Fruit fly (Drosophila melanogaster) whole organism, embryonic: ENCODE results near the gene Arfip.

Experiments used
- Awh ChIP-seq: fragments of 200-800 bp; sonication (Bioruptor generic); IDR thresholded peaks from 2 replicates; pipeline ENCODE4, ENCODE4 v1.3.6; 2022; ENCODE audit warnings: missing biosample characterization, missing genetic modification characterization
- B-H1 ChIP-seq: fragments of 200-800 bp; sonication (Bioruptor generic); IDR thresholded peaks from 3 replicates; pipeline ENCODE4 v1.3.6; 2022; ENCODE audit warnings: missing biosample characterization, missing genetic modification characterization
- CG11247 ChIP-seq: fragments of 200-800 bp; sonication (Bioruptor generic); IDR thresholded peaks from 2 replicates; pipeline ENCODE4 v1.3.6; 2022; ENCODE audit warnings: missing biosample characterization, missing genetic modification characterization
- CG11456 ChIP-seq: fragments of 200-800 bp; sonication (Bioruptor generic); IDR thresholded peaks from 3 replicates; pipeline ENCODE4 v1.3.6; 2022; ENCODE audit warnings: missing biosample characterization, missing genetic modification characterization
- CG11560 ChIP-seq: fragments of 200-800 bp; sonication (Bioruptor generic); IDR thresholded peaks from 3 replicates; pipeline ENCODE4 v1.3.6; 2022; ENCODE audit warnings: missing biosample characterization, missing genetic modification characterization
- CG12071 ChIP-seq: fragments of 200-800 bp; sonication (Bioruptor generic); optimal IDR thresholded peaks from 3 replicates; lab custom pipeline; 2018; ENCODE audit warnings: missing biosample characterization, mild to moderate bottlenecking, missing genetic modification characterization
- CG12155 ChIP-seq: fragments of 200-800 bp; sonication (Bioruptor generic); optimal IDR thresholded peaks from 3 replicates; lab custom pipeline; 2016; ENCODE audit warnings: missing biosample characterization, missing genetic modification characterization
- CG12299 ChIP-seq: fragments of 200-800 bp; sonication (Bioruptor generic); optimal IDR thresholded peaks from 2 replicates; lab custom pipeline; 2018; ENCODE audit warnings: missing biosample characterization, mild to moderate bottlenecking, missing genetic modification characterization
- CG15269 ChIP-seq: fragments of 200-800 bp; sonication (Bioruptor generic); optimal IDR thresholded peaks from 2 replicates; lab custom pipeline; 2018; ENCODE audit warnings: missing biosample characterization, mild to moderate bottlenecking, missing genetic modification characterization, moderate library complexity
- CG16813 ChIP-seq: fragments of 200-800 bp; sonication (Bioruptor generic); IDR thresholded peaks from 3 replicates; pipeline ENCODE4 v1.3.6; 2022; ENCODE audit warnings: missing biosample characterization, missing genetic modification characterization; ENCODE audit not compliant: partially characterized antibody
- CG17186 ChIP-seq: fragments of 200-800 bp; sonication (Bioruptor generic); optimal IDR thresholded peaks from 3 replicates; lab custom pipeline; 2017; ENCODE audit warnings: missing biosample characterization, missing genetic modification reagents, missing genetic modification characterization
- CG17361 ChIP-seq: fragments of 200-800 bp; sonication (Bioruptor generic); IDR thresholded peaks from 3 replicates; pipeline ENCODE4 v1.3.6; 2022; ENCODE audit warnings: missing biosample characterization, missing genetic modification characterization
- CG18764 ChIP-seq: fragments of 200-800 bp; sonication (Bioruptor generic); optimal IDR thresholded peaks from 3 replicates; lab custom pipeline; 2016; ENCODE audit warnings: missing biosample characterization, missing genetic modification characterization
- CG2199 ChIP-seq: fragments of 200-800 bp; sonication (Bioruptor generic); IDR thresholded peaks from 3 replicates; pipeline ENCODE4 v1.3.6; 2022; ENCODE audit warnings: missing biosample characterization, missing genetic modification characterization
- CG34422 ChIP-seq: fragments of 200-800 bp; sonication (Bioruptor generic); IDR thresholded peaks from 3 replicates; pipeline ENCODE4 v1.3.6; 2022; ENCODE audit warnings: missing biosample characterization, missing genetic modification characterization
- CG6254 ChIP-seq: fragments of 200-800 bp; sonication (Bioruptor generic); optimal IDR thresholded peaks from 3 replicates; lab custom pipeline; 2017; ENCODE audit warnings: mild to moderate bottlenecking, missing biosample characterization, missing genetic modification reagents, missing genetic modification characterization
- CG7271 ChIP-seq: fragments of 200-800 bp; sonication (Bioruptor generic); optimal IDR thresholded peaks from 2 replicates; lab custom pipeline; 2018; ENCODE audit warnings: missing biosample characterization, mild to moderate bottlenecking, missing genetic modification characterization, moderate library complexity
- CG7372 ChIP-seq: fragments of 200-800 bp; sonication (Bioruptor generic); IDR thresholded peaks from 2 replicates; pipeline ENCODE4 v1.3.6; 2022; ENCODE audit warnings: missing biosample characterization, missing genetic modification characterization
- CG9437 ChIP-seq: fragments of 200-800 bp; sonication (Bioruptor generic); optimal IDR thresholded peaks from 2 replicates; lab custom pipeline; 2018; ENCODE audit warnings: missing biosample characterization, mild to moderate bottlenecking, missing genetic modification characterization
- CG9932 ChIP-seq: fragments of 200-800 bp; sonication (Bioruptor generic); IDR thresholded peaks from 2 replicates; pipeline ENCODE4 v1.3.6; 2022; ENCODE audit warnings: missing biosample characterization, missing genetic modification characterization
- Chrac-16 ChIP-seq: fragments of 200-800 bp; sonication (Bioruptor generic); optimal IDR thresholded peaks from 3 replicates; lab custom pipeline; 2016; ENCODE audit warnings: missing biosample characterization, missing genetic modification characterization
- CkIIα-i1 ChIP-seq: fragments of 200-800 bp; sonication (Bioruptor generic); IDR thresholded peaks from 2 replicates; pipeline ENCODE4 v1.3.6; 2022; ENCODE audit warnings: missing biosample characterization, missing genetic modification characterization
- D19B ChIP-seq: fragments of 200-800 bp; sonication (Bioruptor generic); optimal IDR thresholded peaks from 2 replicates; lab custom pipeline; 2017; ENCODE audit warnings: missing biosample characterization, mild to moderate bottlenecking, missing genetic modification characterization
- Doc2 ChIP-seq: fragments of 200-800 bp; sonication (Bioruptor generic); IDR thresholded peaks from 2 replicates; pipeline ENCODE4 v1.3.6; 2022; ENCODE audit warnings: missing biosample characterization, missing genetic modification characterization
- Drgx ChIP-seq: fragments of 200-800 bp; sonication (Bioruptor generic); IDR thresholded peaks from 2 replicates; pipeline ENCODE4 v1.3.6; 2022; ENCODE audit warnings: missing biosample characterization, missing genetic modification characterization
- HmgZ ChIP-seq: fragments of 200-800 bp; sonication (Bioruptor generic); optimal IDR thresholded peaks from 2 replicates; lab custom pipeline; 2018; ENCODE audit warnings: missing biosample characterization, mild to moderate bottlenecking, missing genetic modification characterization
- Hr78 ChIP-seq, 2 experiments: fragments of 200-800 bp in 1 of 2; fragments of >200 bp in 1 of 2; sonication (Bioruptor generic) in 1 of 2; optimal IDR thresholded peaks; 2 replicates each; lab custom pipeline; 2017 to 2019; ENCODE audit warnings: missing biosample characterization in 2 of 2, missing genetic modification characterization in 2 of 2, mild to moderate bottlenecking in 1 of 2, moderate library complexity in 1 of 2
- Med ChIP-seq: fragments of 200-800 bp; sonication (Bioruptor generic); peaks from one replicate; lab custom pipeline; 2016; ENCODE audit warnings: missing biosample characterization, missing genetic modification characterization, mild to moderate bottlenecking, inconsistent platforms, moderate library complexity
- Pdp1 ChIP-seq, 2 experiments: fragments of 200-800 bp; sonication (Bioruptor generic); optimal IDR thresholded peaks; 3 replicates each; lab custom pipeline; 2016; ENCODE audit warnings: missing biosample characterization in 2 of 2, missing genetic modification characterization in 2 of 2, mild to moderate bottlenecking in 1 of 2, moderate library complexity in 1 of 2
- Usf ChIP-seq: fragments of 200-800 bp; sonication (Bioruptor generic); optimal IDR thresholded peaks from 2 replicates; lab custom pipeline; 2017; ENCODE audit warnings: missing genotype, missing biosample characterization, missing genetic modification characterization
- bab2 ChIP-seq: fragments of 200-800 bp; sonication (Bioruptor generic); optimal IDR thresholded peaks from 2 replicates; lab custom pipeline; 2016; ENCODE audit warnings: missing biosample characterization, missing genetic modification characterization
- bsh ChIP-seq, 2 experiments: fragments of 200-800 bp; sonication (Bioruptor generic); optimal IDR thresholded peaks; 2 replicates each; lab custom pipeline; 2017 to 2018; ENCODE audit warnings: mild to moderate bottlenecking in 2 of 2, missing biosample characterization in 2 of 2, missing genetic modification characterization in 2 of 2, moderate library complexity in 1 of 2
- fd102C ChIP-seq: fragments of 200-800 bp; sonication (Bioruptor generic); optimal IDR thresholded peaks from 2 replicates; lab custom pipeline; 2018; ENCODE audit warnings: missing biosample characterization, mild to moderate bottlenecking, missing genetic modification characterization, moderate library complexity
- ftz-f1 ChIP-seq: fragments of 200-800 bp; sonication (Bioruptor generic); optimal IDR thresholded peaks from 2 replicates; lab custom pipeline; 2016; ENCODE audit warnings: missing biosample characterization, missing genetic modification characterization
- inv ChIP-seq: fragments of 200-800 bp; sonication (Bioruptor generic); IDR thresholded peaks from 2 replicates; pipeline ENCODE4 v1.3.6; 2022; ENCODE audit warnings: missing biosample characterization, missing genetic modification characterization; ENCODE audit not compliant: partially characterized antibody
- lmd ChIP-seq: fragments of 200-800 bp; sonication (Bioruptor generic); IDR thresholded peaks from 2 replicates; pipeline ENCODE4 v1.3.6; 2022; ENCODE audit warnings: missing biosample characterization, missing genetic modification characterization
- maf-S ChIP-seq: fragments of 200-800 bp; sonication (Bioruptor generic); optimal IDR thresholded peaks from 2 replicates; lab custom pipeline; 2016; ENCODE audit warnings: missing biosample characterization, missing genetic modification characterization
- mirr ChIP-seq: fragments of 200-800 bp; sonication (Bioruptor generic); optimal IDR thresholded peaks from 3 replicates; lab custom pipeline; 2018; ENCODE audit warnings: missing biosample characterization, mild to moderate bottlenecking, missing genetic modification characterization
- mld ChIP-seq: fragments of 200-800 bp; sonication (Bioruptor generic); IDR thresholded peaks from 3 replicates; pipeline ENCODE4 v1.3.6; 2022; ENCODE audit warnings: missing biosample characterization, missing genetic modification characterization; ENCODE audit not compliant: partially characterized antibody
- nom ChIP-seq: fragments of 200-800 bp; sonication (Bioruptor generic); optimal IDR thresholded peaks from 2 replicates; lab custom pipeline; 2017; ENCODE audit warnings: missing biosample characterization, missing genetic modification characterization, mild to moderate bottlenecking, moderate library complexity, missing genetic modification reagents
- phol ChIP-seq: fragments of 200-800 bp; sonication (Bioruptor generic); optimal IDR thresholded peaks from 3 replicates; lab custom pipeline; 2018; ENCODE audit warnings: missing biosample characterization, mild to moderate bottlenecking, missing genetic modification characterization, moderate library complexity
- psq ChIP-seq: fragments of 200-800 bp; sonication (Bioruptor generic); optimal IDR thresholded peaks from 2 replicates; lab custom pipeline; 2017; ENCODE audit warnings: missing biosample characterization, missing genetic modification characterization
- run ChIP-seq: fragments of 200-800 bp; sonication (Bioruptor generic); optimal IDR thresholded peaks from 3 replicates; lab custom pipeline; 2018; ENCODE audit warnings: missing biosample characterization, mild to moderate bottlenecking, missing genetic modification characterization
- sc ChIP-seq, 3 experiments: fragments of >200 bp in 2 of 3; fragments of 200-800 bp in 1 of 3; sonication (Bioruptor generic) in 1 of 3; optimal IDR thresholded peaks; 2 replicates in 2 of 3; 3 replicates in 1 of 3; lab custom pipeline; 2017; ENCODE audit warnings: mild to moderate bottlenecking in 1 of 3, missing biosample characterization in 1 of 3, missing genetic modification characterization in 1 of 3, missing genetic modification reagents in 1 of 3
- slbo ChIP-seq: fragments of 200-800 bp; sonication (Bioruptor generic); IDR thresholded peaks from 2 replicates; pipeline ENCODE4 v1.3.6; 2022; ENCODE audit warnings: missing biosample characterization, missing genetic modification characterization
- stc ChIP-seq: fragments of 200-800 bp; sonication (Bioruptor generic); IDR thresholded peaks from 2 replicates; pipeline ENCODE4 v1.3.6; 2022; ENCODE audit warnings: missing biosample characterization, missing genetic modification characterization
- unpg ChIP-seq: fragments of 200-800 bp; sonication (Bioruptor generic); optimal IDR thresholded peaks from 3 replicates; lab custom pipeline; 2018; ENCODE audit warnings: missing biosample characterization, mild to moderate bottlenecking, missing genetic modification characterization, moderate library complexity
- vnd ChIP-seq: fragments of 200-800 bp; sonication (Bioruptor generic); IDR thresholded peaks from 3 replicates; pipeline ENCODE4 v1.3.6; 2022; ENCODE audit warnings: missing biosample characterization, missing genetic modification characterization; ENCODE audit not compliant: partially characterized antibody

Gene Arfip

dm6 chr3R:11200885-11201421, 33.9 kb downstream of the Arfip start (continued):
- peak; percentile 40 for TF ChIP-seq CG9932 (GFP tag; lab: Robert Waterston, UW)
- TF ChIP-seq CG16813 (GFP tag; lab: Robert Waterston, UW) = no peak
- TF ChIP-seq vnd = no peak
- peak; percentile 49; the same call in 1 of the 2 replicates for TF ChIP-seq lmd
- peak; percentile 76 for TF ChIP-seq slbo (GFP tag; lab: Robert Waterston, UW)
- TF ChIP-seq fd102C (GFP tag; lab: Kevin White, UChicago) = no peak
- TF ChIP-seq run (tag; lab: Kevin White, UChicago) = no peak
- no peak for TF ChIP-seq CG18764 (GFP tag; lab: Kevin White, UChicago)
- no peak for TF ChIP-seq mld
- TF ChIP-seq inv (GFP tag; lab: Robert Waterston, UW) = no peak
- peak; percentile 58 for TF ChIP-seq unpg (GFP tag; lab: Kevin White, UChicago)
- TF ChIP-seq sc (optimal IDR thresholded peaks at IDR 0.05; lab: Kevin White, UChicago) = no peak
- TF ChIP-seq sc (GFP tag; optimal IDR thresholded peaks at IDR 0.05; lab: Kevin White, UChicago) = peak; percentile 18
- no peak for TF ChIP-seq CG12071
- peak; percentile 76 for TF ChIP-seq CG15269 (tag; lab: Kevin White, UChicago)
- no peak for TF ChIP-seq B-H1 (GFP tag; lab: Robert Waterston, UW)
- TF ChIP-seq maf-S (GFP tag; lab: Kevin White, UChicago) = no peak
- TF ChIP-seq Hr78 (GFP tag; optimal IDR thresholded peaks at IDR 0.05; lab: Kevin White, UChicago) = peak in 1 of 2 experiments; percentile 64
- TF ChIP-seq Doc2 (GFP tag; lab: Robert Waterston, UW) = no peak
- peak; percentile 100 for TF ChIP-seq D19B
- peak; percentile 7 for TF ChIP-seq Usf (GFP tag; lab: Kevin White, UChicago)
- no peak for TF ChIP-seq CG17186 (GFP tag; lab: Kevin White, UChicago)
- TF ChIP-seq ftz-f1 (GFP tag; lab: Kevin White, UChicago) = no peak
- TF ChIP-seq Chrac-16 (GFP tag; lab: Kevin White, UChicago) = peak; percentile 51
- no peak for TF ChIP-seq CG11560 (tag; lab: Robert Waterston, UW)
- TF ChIP-seq psq = no peak
- no peak for TF ChIP-seq CG12299 (tag; lab: Kevin White, UChicago)
- peak; percentile 42 for TF ChIP-seq CG12155 (GFP tag; lab: Kevin White, UChicago)
- TF ChIP-seq CG6254 (GFP tag; lab: Kevin White, UChicago) = no peak

- TF ChIP-seq CG7372 (GFP tag; lab: Robert Waterston, UW) (peak; percentile 42; the same call in 1 of the 2 replicates), CG11247 (GFP tag; lab: Robert Waterston, UW) (0 out of 2 replicates have a peak, but pooled peaks have one; percentile 23), stc (0 out of 2 replicates have a peak, but pooled peaks have one; percentile 16), Pdp1 (GFP tag; optimal IDR thresholded peaks at IDR 0.05; lab: Kevin White, UChicago) (peak in 1 of 2 experiments; percentile 98), CG2199 (GFP tag; lab: Robert Waterston, UW) (no peak), CG34422 (GFP tag; lab: Robert Waterston, UW) (peak; percentile 13; the same call in 1 of the 3 replicates), bab2 (GFP tag; lab: Kevin White, UChicago) (no peak), Med (GFP tag; lab: Kevin White, UChicago) (peak; percentile 57), CkIIα-i1 (no peak), CG7271 (no peak), HmgZ (peak; percentile 48), phol (tag; lab: Kevin White, UChicago) (no peak), CG17361 (GFP tag; lab: Robert Waterston, UW) (0 out of 3 replicates have a peak, but pooled peaks have one; percentile 46), nom (GFP tag; lab: Kevin White, UChicago) (peak; percentile 1), Awh (GFP tag; lab: Robert Waterston, UW) (no peak), mirr (GFP tag; lab: Kevin White, UChicago) (peak; percentile 65), CG11456 (GFP tag; lab: Robert Waterston, UW) (0 out of 3 replicates have a peak, but pooled peaks have one; percentile 36), Drgx (no peak), bsh (GFP tag; optimal IDR thresholded peaks at IDR 0.05; lab: Kevin White, UChicago) (no peak), CG9437 (no peak)
Observed at dm6 chr3R:11200042-11200884, 34.5 kb downstream of the Arfip start.
